Fruit fly (Drosophila melanogaster) whole organism, pupa: ENCODE data around the gene wrd.

Experiments
- CG12605 ChIP-seq: fragments of 200-800 bp; sonication (Bioruptor generic); IDR thresholded peaks from 2 replicates; pipeline ENCODE4 v1.3.6; 2022; ENCODE audit warnings: missing biosample characterization, missing genetic modification characterization
- CG14655 ChIP-seq: fragments of 200-800 bp; sonication (Bioruptor generic); optimal IDR thresholded peaks from 3 replicates; lab custom pipeline; 2017; ENCODE audit warnings: mild to moderate bottlenecking, missing biosample characterization, missing genetic modification reagents, missing genetic modification characterization
- CG17806 ChIP-seq: fragments of 200-800 bp; sonication (Bioruptor generic); optimal IDR thresholded peaks from 2 replicates; lab custom pipeline; 2018; ENCODE audit warnings: missing biosample characterization, mild to moderate bottlenecking, missing genetic modification characterization, moderate library complexity
- CG32121 ChIP-seq: fragments of 200-800 bp; sonication (Bioruptor generic); IDR thresholded peaks from 2 replicates; pipeline ENCODE4 v1.3.6; 2022; ENCODE audit warnings: missing biosample characterization, missing genetic modification characterization
- CG34367 ChIP-seq: fragments of 200-800 bp; sonication (Bioruptor generic); optimal IDR thresholded peaks from 2 replicates; lab custom pipeline; 2018; ENCODE audit warnings: missing biosample characterization, mild to moderate bottlenecking, missing genetic modification characterization
- CG4496 ChIP-seq: fragments of 200-800 bp; sonication (Bioruptor generic); IDR thresholded peaks from 3 replicates; pipeline ENCODE4 v1.3.6; 2022; ENCODE audit warnings: missing biosample characterization, missing genetic modification characterization
- CG8159 ChIP-seq: fragments of 200-800 bp; sonication (Bioruptor generic); optimal IDR thresholded peaks from 3 replicates; lab custom pipeline; 2018; ENCODE audit warnings: missing biosample characterization, mild to moderate bottlenecking, missing genetic modification characterization, moderate library complexity
- CG8301 ChIP-seq: fragments of 200-800 bp; sonication (Bioruptor generic); optimal IDR thresholded peaks from 2 replicates; lab custom pipeline; 2018; ENCODE audit warnings: missing biosample characterization, mild to moderate bottlenecking, missing genetic modification characterization
- CG9948 ChIP-seq: fragments of 200-800 bp; sonication (Bioruptor generic); optimal IDR thresholded peaks from 2 replicates; lab custom pipeline; 2018; ENCODE audit warnings: missing biosample characterization, mild to moderate bottlenecking, missing genetic modification characterization, moderate library complexity
- Pif1A ChIP-seq: fragments of 200-800 bp; sonication (Bioruptor generic); optimal IDR thresholded peaks from 3 replicates; lab custom pipeline; 2016; ENCODE audit warnings: missing biosample characterization, missing genetic modification characterization
- Pif1B ChIP-seq: fragments of 200-800 bp; sonication (Bioruptor generic); optimal IDR thresholded peaks from 3 replicates; lab custom pipeline; 2016; ENCODE audit warnings: missing biosample characterization, missing genetic modification characterization
- fd96Ca ChIP-seq: fragments of 200-800 bp; sonication (Bioruptor generic); IDR thresholded peaks from 3 replicates; pipeline ENCODE4 v1.3.6; 2022; ENCODE audit warnings: missing biosample characterization, missing genetic modification characterization

- TF ChIP-seq CG17806 (tag; lab: Kevin White, UChicago) (no peak), CG8159 (tag; lab: Kevin White, UChicago) (no peak), CG4496 (GFP tag; lab: Robert Waterston, UW) (no peak), fd96Ca (GFP tag; lab: Robert Waterston, UW) (no peak), CG12605 (GFP tag; lab: Robert Waterston, UW) (no peak), CG14655 (GFP tag; lab: Kevin White, UChicago) (no peak), CG34367 (tag; lab: Kevin White, UChicago) (no peak), CG8301 (no peak), Pif1A (GFP tag; lab: Kevin White, UChicago) (no peak), CG9948 (tag; lab: Kevin White, UChicago) (no peak), CG32121 (GFP tag; lab: Robert Waterston, UW) (no peak), Pif1B (GFP tag; lab: Kevin White, UChicago) (no peak)
Observed at dm6 chr3R:18158401-18158800, 9.2 kb upstream of the wrd start, which contains the start of gene CG14315.
